Fruit fly (Drosophila melanogaster) whole organism, embryonic: ENCODE data around the gene Socs36E.

ENCODE experiments used
- CG5180 ChIP-seq: fragments of 200-800 bp; sonication (Bioruptor generic); optimal IDR thresholded peaks from 3 replicates; lab custom pipeline; 2017; ENCODE audit warnings: missing biosample characterization, missing genetic modification characterization, mild to moderate bottlenecking, moderate library complexity, missing genetic modification reagents
- CTCF ChIP-seq: fragments of 200-800 bp; sonication (Bioruptor generic); optimal IDR thresholded peaks from 2 replicates; lab custom pipeline; 2017; ENCODE audit warnings: missing biosample characterization, mild to moderate bottlenecking, missing genetic modification characterization, moderate library complexity
- Ets65A ChIP-seq: fragments of 200-800 bp; sonication (Bioruptor generic); peaks from one replicate; lab custom pipeline; 2016; ENCODE audit warnings: missing biosample characterization, missing genetic modification characterization
- Pdp1 ChIP-seq, 2 experiments: fragments of 200-800 bp; sonication (Bioruptor generic); optimal IDR thresholded peaks; 3 replicates each; lab custom pipeline; 2016; ENCODE audit warnings: missing biosample characterization in 2 of 2, missing genetic modification characterization in 2 of 2, mild to moderate bottlenecking in 1 of 2, moderate library complexity in 1 of 2
- Ptx1 ChIP-seq: fragments of 200-800 bp; sonication (Bioruptor generic); IDR thresholded peaks from 2 replicates; pipeline ENCODE4 v1.3.6; 2022; ENCODE audit warnings: missing biosample characterization, missing genetic modification characterization
- emc ChIP-seq: fragments of 200-800 bp; sonication (Bioruptor generic); optimal IDR thresholded peaks from 2 replicates; lab custom pipeline; 2016; ENCODE audit warnings: missing biosample characterization, missing genetic modification characterization

Gene Socs36E

DNA sequence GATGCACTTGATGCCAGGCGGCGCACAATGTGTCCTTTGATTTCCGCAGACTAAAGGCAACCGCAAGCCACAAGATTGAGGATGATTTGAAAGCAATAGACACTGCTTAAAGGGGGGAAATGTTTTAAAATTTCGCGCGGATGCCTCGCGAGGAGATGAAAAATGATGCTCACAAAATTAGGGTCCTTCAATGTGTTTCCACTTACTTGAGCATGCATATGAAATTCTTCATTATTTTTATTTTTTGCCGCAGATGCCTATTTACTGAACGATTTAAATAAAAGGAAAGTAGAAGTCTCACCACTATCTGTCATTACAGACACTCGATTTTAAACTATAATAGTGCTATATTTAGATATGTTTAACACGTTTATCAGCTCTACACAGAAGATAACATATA is 55.9 kb downstream of the Socs36E start, which contains the start of gene Slc25A46b (continued):
- TF ChIP-seq CG5180 (GFP tag; lab: Kevin White, UChicago) (no peak), Ptx1 (GFP tag; lab: Robert Waterston, UW) (no peak), emc (GFP tag; lab: Kevin White, UChicago) (no peak)

DNA sequence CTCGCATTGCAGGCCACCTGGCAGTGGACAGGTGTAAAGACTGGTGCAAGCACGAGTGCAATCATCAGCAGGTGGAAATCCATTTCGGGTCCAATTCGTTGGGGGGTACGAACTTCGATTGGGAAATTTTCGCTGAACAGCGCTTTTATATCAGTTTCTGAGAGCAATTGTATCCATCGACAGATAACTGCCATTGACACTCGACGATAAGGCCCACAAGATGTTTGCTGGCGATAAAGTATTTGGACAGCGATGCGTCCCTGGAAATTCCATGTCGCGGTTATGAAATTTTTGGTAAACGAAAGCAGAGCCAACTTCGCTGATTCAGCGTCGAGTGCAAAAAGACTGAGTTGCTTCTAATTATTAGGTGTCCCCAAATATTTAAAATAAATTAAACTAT is 60.1 kb downstream of the Socs36E start, which contains the start of gene CG15153:
CG15153 (minus strand) TSS at position 101 of the 400 bp plus-strand sequence.
- TF ChIP-seq Ets65A (GFP tag; lab: Kevin White, UChicago) (peak; percentile 47), Pdp1 (GFP tag; optimal IDR thresholded peaks at IDR 0.05; lab: Kevin White, UChicago) (no peak)

DNA sequence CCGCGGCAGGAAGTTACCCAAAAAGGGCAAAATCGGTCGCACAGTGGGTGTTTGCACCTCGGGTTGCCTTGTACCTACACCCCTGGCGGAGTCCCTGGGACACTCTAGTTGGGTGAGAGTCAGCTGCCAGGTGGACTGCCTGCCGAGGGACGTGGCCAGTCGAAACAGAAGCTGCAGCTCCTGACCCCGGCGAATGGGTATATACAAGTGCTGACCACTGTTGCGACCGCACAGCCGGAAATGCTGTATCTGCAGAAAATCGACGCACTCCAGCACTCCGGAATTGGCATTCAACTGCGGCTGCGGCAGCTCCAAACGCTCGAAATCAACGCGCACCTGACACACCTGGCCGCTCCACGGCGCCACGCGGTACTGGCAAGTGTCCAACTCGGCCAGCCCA is 60.5 kb downstream of the Socs36E start:
- TF ChIP-seq CTCF (GFP tag; lab: Kevin White, UChicago) (no peak), Ets65A (GFP tag; lab: Kevin White, UChicago) (peak; percentile 92)
